Worm (Caenorhabditis elegans) whole organism, late embryonic: ENCODE data around the gene T13F2.6.

Experiments used
- K02D7.2 ChIP-seq: sonication (generic microtip); optimal IDR thresholded peaks from 2 replicates; lab custom pipeline; 2017; ENCODE audit warnings: mild to moderate bottlenecking, missing genetic modification characterization, missing compliant biosample characterization
- Y22D7AL.16 ChIP-seq: sonication (generic microtip); optimal IDR thresholded peaks from 2 replicates; lab custom pipeline; 2016; ENCODE audit warnings: missing genetic modification characterization, missing compliant biosample characterization
- dve-1 ChIP-seq: sonication (generic microtip); optimal IDR thresholded peaks from 2 replicates; lab custom pipeline; 2017; ENCODE audit warnings: antibody characterized with exemption, mild to moderate bottlenecking, missing genetic modification characterization, missing compliant biosample characterization
- fax-1 ChIP-seq: sonication (generic microtip); optimal IDR thresholded peaks from 2 replicates; lab custom pipeline; 2016; ENCODE audit warnings: missing genotype, missing genetic modification characterization, missing compliant biosample characterization
- fkh-10 ChIP-seq: fragments of 150-350 bp; optimal IDR thresholded peaks from 2 replicates; lab custom pipeline; 2014; ENCODE audit warnings: missing biosample characterization, missing genetic modification reagents, missing genetic modification characterization
- gmeb-2 ChIP-seq: sonication (generic microtip); optimal IDR thresholded peaks from 2 replicates; lab custom pipeline; 2016; ENCODE audit warnings: missing genetic modification characterization, inconsistent platforms, missing compliant biosample characterization
- hlh-6 ChIP-seq: sonication (generic microtip); optimal IDR thresholded peaks from 2 replicates; lab custom pipeline; 2016; ENCODE audit warnings: missing genotype, missing genetic modification characterization, missing compliant biosample characterization
- nhr-232 ChIP-seq: sonication (generic microtip); optimal IDR thresholded peaks from 2 replicates; lab custom pipeline; 2016; ENCODE audit warnings: missing genetic modification characterization, missing compliant biosample characterization
- unc-42 ChIP-seq: sonication (generic microtip); optimal IDR thresholded peaks from 2 replicates; lab custom pipeline; 2016; ENCODE audit warnings: missing genotype, missing genetic modification characterization, missing compliant biosample characterization

ce11 chrIV:9737204-9737790, 40.8 kb upstream of the T13F2.6 start, which contains the start of gene cka-1:
- TF ChIP-seq fkh-10 (GFP tag; lab: Kevin White, UChicago) (no peak), dve-1 (tag; lab: Kevin White, UChicago) (no peak), hlh-6 (no peak), fax-1 (no peak), Y22D7AL.16 (tag; lab: Kevin White, UChicago) (no peak), gmeb-2 (tag; lab: Kevin White, UChicago) (no peak), nhr-232 (tag; lab: Kevin White, UChicago) (no peak), unc-42 (tag; lab: Kevin White, UChicago) (no peak), K02D7.2 (no peak)
